Fruit fly (Drosophila melanogaster): ENCODE data around the gene CG31875.

Gene CG31875

dm6 chr2L:9946051-9946450, 56.5 kb downstream of the CG31875 start:
- TF ChIP-seq CG10348 (GFP tag; IDR thresholded peaks at IDR 0.05) (no peak), CG4496 (GFP tag; IDR thresholded peaks at IDR 0.05) (0 out of 3 replicates have a peak, but pooled peaks have one; percentile 25), CG32121 (GFP tag; IDR thresholded peaks at IDR 0.05) (no peak), D1 (tag; optimal IDR thresholded peaks at IDR 0.05) (no peak), Snoo (tag; optimal IDR thresholded peaks at IDR 0.05) (no peak), EcR (GFP tag; optimal IDR thresholded peaks at IDR 0.05) (no peak)
